Worm (Caenorhabditis elegans) whole organism, L3 larva: Measurements from ENCODE around the gene aman-1.

Experiments used
- R02D3.7 ChIP-seq: fragments of 150-350 bp; optimal IDR thresholded peaks from 2 replicates; lab custom pipeline; 2014; ENCODE audit warnings: missing biosample characterization, missing genetic modification characterization
- ZK546.5 ChIP-seq: sonication (generic microtip); optimal IDR thresholded peaks from 2 replicates; lab custom pipeline; 2017; ENCODE audit warnings: missing biosample characterization, missing genetic modification characterization
- aly-2 ChIP-seq: fragments of 150-350 bp; optimal IDR thresholded peaks from 2 replicates; lab custom pipeline; 2014; ENCODE audit warnings: missing biosample characterization, missing genetic modification characterization
- ama-1 ChIP-seq: fragments of 150-350 bp; optimal IDR thresholded peaks from 2 replicates; lab custom pipeline; 2018
- ceh-16 ChIP-seq: sonication (generic microtip); optimal IDR thresholded peaks from 2 replicates; lab custom pipeline; 2017; ENCODE audit warnings: missing biosample characterization, missing genetic modification characterization
- ceh-28 ChIP-seq: fragments of 150-350 bp; optimal IDR thresholded peaks from 2 replicates; lab custom pipeline; 2014; ENCODE audit warnings: missing biosample characterization, missing genetic modification reagents, missing genetic modification characterization
- ceh-82 ChIP-seq: fragments of 150-350 bp; optimal IDR thresholded peaks from 2 replicates; lab custom pipeline; 2014; ENCODE audit warnings: missing biosample characterization, missing genetic modification characterization
- ceh-9 ChIP-seq: sonication (generic microtip); optimal IDR thresholded peaks from 2 replicates; lab custom pipeline; 2018; ENCODE audit warnings: missing biosample characterization, missing genetic modification characterization
- daf-12 ChIP-seq: fragments of 150-350 bp; optimal IDR thresholded peaks from 2 replicates; lab custom pipeline; 2014; ENCODE audit warnings: missing biosample characterization, missing genetic modification reagents, missing genetic modification characterization
- egl-27 ChIP-seq: sonication (generic microtip); optimal IDR thresholded peaks from 4 replicates; lab custom pipeline; 2017; ENCODE audit warnings: missing biosample characterization, missing genetic modification reagents, missing genetic modification characterization
- egl-5 ChIP-seq: fragments of 150-350 bp; optimal IDR thresholded peaks from 2 replicates; lab custom pipeline; 2017; ENCODE audit warnings: missing biosample characterization, missing genetic modification reagents, missing genetic modification characterization, inconsistent platforms
- elt-1 ChIP-seq: fragments of 150-350 bp; optimal IDR thresholded peaks from 2 replicates; lab custom pipeline; 2014; ENCODE audit warnings: missing biosample characterization, missing genetic modification characterization
- elt-2 ChIP-seq: sonication (generic microtip); optimal IDR thresholded peaks from 2 replicates; lab custom pipeline; 2016; ENCODE audit warnings: missing genetic modification reagents, mild to moderate bottlenecking, missing genetic modification characterization, missing compliant biosample characterization
- elt-3 ChIP-seq, 3 experiments: fragments of 150-350 bp in 1 of 3; sonication (generic microtip) in 2 of 3; optimal IDR thresholded peaks; 2 replicates in 2 of 3; 4 replicates in 1 of 3; lab custom pipeline; 2014 to 2017; ENCODE audit warnings: missing biosample characterization in 3 of 3, missing genetic modification characterization in 3 of 3
- eor-1 ChIP-seq, 2 experiments: fragments of 150-350 bp; optimal IDR thresholded peaks; 2 replicates each; lab custom pipeline; 2014 to 2018; ENCODE audit warnings: missing biosample characterization in 2 of 2, missing genetic modification characterization in 2 of 2
- fkh-10 ChIP-seq: sonication (generic microtip); optimal IDR thresholded peaks from 2 replicates; lab custom pipeline; 2017; ENCODE audit warnings: missing biosample characterization, missing genetic modification reagents, missing genetic modification characterization
- fkh-2 ChIP-seq: fragments of 150-350 bp; optimal IDR thresholded peaks from 2 replicates; lab custom pipeline; 2014; ENCODE audit warnings: missing biosample characterization, missing genetic modification reagents, missing genetic modification characterization
- fos-1 ChIP-seq: fragments of 150-350 bp; optimal IDR thresholded peaks from 2 replicates; lab custom pipeline; 2014; ENCODE audit warnings: missing biosample characterization, missing genetic modification characterization
- hmg-11 ChIP-seq: sonication (generic microtip); optimal IDR thresholded peaks from 2 replicates; lab custom pipeline; 2016; ENCODE audit warnings: missing genetic modification characterization, missing compliant biosample characterization
- jun-1 ChIP-seq: fragments of 150-350 bp; optimal IDR thresholded peaks from 2 replicates; lab custom pipeline; 2014; ENCODE audit warnings: missing biosample characterization, missing genetic modification reagents, missing genetic modification characterization
- lin-15B ChIP-seq: fragments of 150-350 bp; optimal IDR thresholded peaks from 2 replicates; lab custom pipeline; 2014; ENCODE audit warnings: missing biosample characterization, missing genetic modification characterization
- lin-39 ChIP-seq: fragments of 150-350 bp; optimal IDR thresholded peaks from 2 replicates; lab custom pipeline; 2018; ENCODE audit warnings: missing biosample characterization, missing genetic modification reagents, missing genetic modification characterization
- lsy-12 ChIP-seq: sonication (generic microtip); optimal IDR thresholded peaks from 2 replicates; lab custom pipeline; 2016; ENCODE audit warnings: mild to moderate bottlenecking, missing genetic modification characterization, missing compliant biosample characterization
- mdl-1 ChIP-seq: fragments of 150-350 bp; optimal IDR thresholded peaks from 2 replicates; lab custom pipeline; 2014; ENCODE audit warnings: missing biosample characterization, missing genetic modification characterization
- mml-1 ChIP-seq: fragments of 150-350 bp; sonication (generic microtip); optimal IDR thresholded peaks from 3 replicates; lab custom pipeline; 2014; ENCODE audit warnings: missing biosample characterization, missing genetic modification characterization
- nfya-1 ChIP-seq: sonication (generic microtip); optimal IDR thresholded peaks from 2 replicates; lab custom pipeline; 2017; ENCODE audit warnings: missing genetic modification characterization, mild to moderate bottlenecking, missing compliant biosample characterization, antibody characterized with exemption, moderate library complexity; ENCODE audit not compliant: insufficient read depth
- nhr-11 ChIP-seq: fragments of 150-350 bp; optimal IDR thresholded peaks from 2 replicates; lab custom pipeline; 2014; ENCODE audit warnings: missing biosample characterization, missing genetic modification characterization
- nhr-12 ChIP-seq: fragments of 150-350 bp; optimal IDR thresholded peaks from 2 replicates; lab custom pipeline; 2014; ENCODE audit warnings: missing biosample characterization, missing genetic modification characterization
- nhr-23 ChIP-seq: fragments of 150-350 bp; optimal IDR thresholded peaks from 2 replicates; lab custom pipeline; 2014; ENCODE audit warnings: missing biosample characterization, missing genetic modification reagents, missing genetic modification characterization
- nhr-237 ChIP-seq: fragments of 150-350 bp; optimal IDR thresholded peaks from 2 replicates; lab custom pipeline; 2014; ENCODE audit warnings: missing biosample characterization, missing genetic modification characterization
- nhr-25 ChIP-seq: sonication (generic microtip); optimal IDR thresholded peaks from 2 replicates; lab custom pipeline; 2017; ENCODE audit warnings: missing biosample characterization, missing genetic modification characterization
- nhr-28 ChIP-seq: fragments of 150-350 bp; optimal IDR thresholded peaks from 2 replicates; lab custom pipeline; 2014; ENCODE audit warnings: missing biosample characterization, missing genetic modification characterization
- nhr-43 ChIP-seq: sonication (generic microtip); optimal IDR thresholded peaks from 2 replicates; lab custom pipeline; 2016; ENCODE audit warnings: mild to moderate bottlenecking, missing genetic modification characterization, missing compliant biosample characterization; ENCODE audit not compliant: poor library complexity, severe bottlenecking
- nhr-67 ChIP-seq: fragments of 150-350 bp; optimal IDR thresholded peaks from 2 replicates; lab custom pipeline; 2014; ENCODE audit warnings: missing biosample characterization, missing genetic modification characterization
- nhr-76 ChIP-seq: fragments of 150-350 bp; sonication (generic microtip); optimal IDR thresholded peaks from 5 replicates; lab custom pipeline; 2014; ENCODE audit warnings: missing biosample characterization, missing genetic modification characterization
- nhr-77 ChIP-seq: fragments of 150-350 bp; optimal IDR thresholded peaks from 2 replicates; lab custom pipeline; 2014; ENCODE audit warnings: missing biosample characterization, missing genetic modification characterization
- pha-4 ChIP-seq: fragments of 150-350 bp; optimal IDR thresholded peaks from 2 replicates; lab custom pipeline; 2014; ENCODE audit warnings: missing biosample characterization, missing genetic modification reagents, missing genetic modification characterization
- pqm-1 ChIP-seq: fragments of 150-350 bp; optimal IDR thresholded peaks from 2 replicates; lab custom pipeline; 2017; ENCODE audit warnings: missing biosample characterization, missing genetic modification characterization, inconsistent platforms
- sea-2 ChIP-seq: fragments of 150-350 bp; sonication (generic microtip); optimal IDR thresholded peaks from 4 replicates; lab custom pipeline; 2014; ENCODE audit warnings: missing biosample characterization, missing genetic modification reagents, missing genetic modification characterization
- skn-1 ChIP-seq: fragments of 150-350 bp; optimal IDR thresholded peaks from 2 replicates; lab custom pipeline; 2014; ENCODE audit warnings: missing biosample characterization, missing genetic modification characterization
- snpc-4 ChIP-seq: fragments of 150-350 bp; optimal IDR thresholded peaks from 2 replicates; lab custom pipeline; 2014; ENCODE audit warnings: missing biosample characterization, missing genetic modification characterization
- tbx-2 ChIP-seq: sonication (generic microtip); optimal IDR thresholded peaks from 2 replicates; lab custom pipeline; 2016; ENCODE audit warnings: mild to moderate bottlenecking, missing genetic modification characterization, missing compliant biosample characterization
- unc-39 ChIP-seq: sonication (generic microtip); optimal IDR thresholded peaks from 4 replicates; lab custom pipeline; 2017; ENCODE audit warnings: missing biosample characterization, missing genetic modification characterization
- unc-62 ChIP-seq: fragments of 150-350 bp; sonication (generic microtip); optimal IDR thresholded peaks from 4 replicates; lab custom pipeline; 2014; ENCODE audit warnings: missing biosample characterization, missing genetic modification reagents, missing genetic modification characterization
- zag-1 ChIP-seq: fragments of 150-350 bp; optimal IDR thresholded peaks from 2 replicates; lab custom pipeline; 2014; ENCODE audit warnings: missing biosample characterization, missing genetic modification characterization
- ztf-11 ChIP-seq: fragments of 150-350 bp; optimal IDR thresholded peaks from 2 replicates; lab custom pipeline; 2014; ENCODE audit warnings: missing biosample characterization, missing genetic modification characterization
- ztf-4 ChIP-seq: fragments of 150-350 bp; optimal IDR thresholded peaks from 2 replicates; lab custom pipeline; 2014; ENCODE audit warnings: missing biosample characterization, missing genetic modification characterization

Gene aman-1

ce11 chrX:4711698-4712329 lies 21.1 kb upstream of the aman-1 start, which contains the start of the genes dnj-14 and glit-1:
dnj-14 (minus strand) TSS chrX:4711748.
glit-1 (plus strand) TSS chrX:4712279.
- TF ChIP-seq nhr-23 (peak; percentile 91), hmg-11 (tag; lab: Kevin White, UChicago) (peak; percentile 98), elt-3 (tag; optimal IDR thresholded peaks at IDR 0.05; lab: Kevin White, UChicago) (peak in 1 of 3 experiments; percentile 35), skn-1 (tag; lab: Kevin White, UChicago) (peak; percentile 78), fkh-2 (tag; lab: Kevin White, UChicago) (no peak), ceh-82 (peak; percentile 59), daf-12 (tag; lab: Kevin White, UChicago) (no peak), nhr-25 (tag; lab: Kevin White, UChicago) (peak; percentile 96), ZK546.5 (tag; lab: Kevin White, UChicago) (no peak), ama-1 (lab: Kevin White, UChicago) (peak; percentile 28), sea-2 (GFP tag; lab: Kevin White, UChicago) (no peak), nfya-1 (tag; lab: Kevin White, UChicago) (peak; percentile 97), nhr-76 (tag; lab: Kevin White, UChicago) (no peak), nhr-12 (tag; lab: Kevin White, UChicago) (no peak), nhr-67 (tag; lab: Kevin White, UChicago) (no peak), mml-1 (no peak), zag-1 (no peak), ceh-16 (tag; lab: Kevin White, UChicago) (no peak), jun-1 (tag; lab: Kevin White, UChicago) (peak; percentile 92), ztf-11 (tag; lab: Kevin White, UChicago) (no peak), mdl-1 (tag; lab: Kevin White, UChicago) (peak; percentile 25), fos-1 (tag; lab: Kevin White, UChicago) (peak; percentile 81), egl-27 (tag; lab: Kevin White, UChicago) (peak; percentile 43), nhr-237 (tag; lab: Kevin White, UChicago) (no peak), aly-2 (tag; lab: Kevin White, UChicago) (no peak), elt-2 (peak; percentile 91), fkh-10 (GFP tag; lab: Kevin White, UChicago) (peak; percentile 23), nhr-43 (tag; lab: Kevin White, UChicago) (peak; percentile 77), pha-4 (tag; lab: Kevin White, UChicago) (peak; percentile 100), egl-5 (tag; lab: Kevin White, UChicago) (peak; percentile 96), ceh-9 (tag; lab: Kevin White, UChicago) (no peak), elt-1 (tag; lab: Kevin White, UChicago) (peak; percentile 19), pqm-1 (tag; lab: Kevin White, UChicago) (peak; percentile 69), snpc-4 (tag; lab: Kevin White, UChicago) (peak; percentile 78), ceh-28 (peak; percentile 75), nhr-28 (tag; lab: Kevin White, UChicago) (no peak), R02D3.7 (peak; percentile 49), lsy-12 (tag; lab: Kevin White, UChicago) (peak; percentile 81), unc-62 (GFP tag; lab: Kevin White, UChicago) (peak; percentile 27), lin-39 (peak; percentile 99), tbx-2 (tag; lab: Kevin White, UChicago) (peak; percentile 19), nhr-77 (tag; lab: Kevin White, UChicago) (no peak), eor-1 (tag; optimal IDR thresholded peaks at IDR 0.05; lab: Kevin White, UChicago) (no peak), ztf-4 (peak; percentile 61), nhr-11 (peak; percentile 38), lin-15B (tag; lab: Kevin White, UChicago) (peak; percentile 97), unc-39 (tag; lab: Kevin White, UChicago) (no peak)
